Worm (Caenorhabditis elegans): ENCODE data around the gene H18N23.2.

- TF ChIP-seq dao-5 (tag; optimal IDR thresholded peaks at IDR 0.05) (no peak), him-1 (tag; optimal IDR thresholded peaks at IDR 0.05) (no peak)
Measured at ce11 chrX:17642832-17643231, 2.2 kb upstream of the H18N23.2 start.

Measured in whole organism, L4/young adult.